Fruit fly (Drosophila melanogaster): ENCODE measurements around the gene Cda5.

DNA sequence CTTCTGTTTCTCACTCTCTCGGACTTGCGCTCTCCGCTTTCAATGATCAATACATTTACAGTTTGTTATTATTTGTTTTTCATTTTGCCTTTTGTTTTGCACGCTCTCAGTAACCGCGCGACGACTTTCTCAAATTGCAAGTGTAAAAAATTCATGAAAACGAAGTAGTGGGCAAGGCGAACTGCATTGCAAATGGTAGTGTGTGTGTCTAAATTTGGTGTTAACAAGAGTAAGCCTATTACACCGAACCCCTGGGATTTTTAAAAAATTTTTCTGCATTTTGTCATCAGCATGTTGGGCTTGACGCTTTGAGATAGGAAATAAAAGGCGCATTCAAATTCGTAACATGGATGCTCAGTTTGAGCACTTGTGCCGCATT, 2.1 kb upstream of the Cda5 start:
- TF ChIP-seq psq (optimal IDR thresholded peaks at IDR 0.05), result no peak
- TF ChIP-seq h (optimal IDR thresholded peaks at IDR 0.05), result no peak
